Worm (Caenorhabditis elegans): ENCODE results near the gene mig-21.

DNA sequence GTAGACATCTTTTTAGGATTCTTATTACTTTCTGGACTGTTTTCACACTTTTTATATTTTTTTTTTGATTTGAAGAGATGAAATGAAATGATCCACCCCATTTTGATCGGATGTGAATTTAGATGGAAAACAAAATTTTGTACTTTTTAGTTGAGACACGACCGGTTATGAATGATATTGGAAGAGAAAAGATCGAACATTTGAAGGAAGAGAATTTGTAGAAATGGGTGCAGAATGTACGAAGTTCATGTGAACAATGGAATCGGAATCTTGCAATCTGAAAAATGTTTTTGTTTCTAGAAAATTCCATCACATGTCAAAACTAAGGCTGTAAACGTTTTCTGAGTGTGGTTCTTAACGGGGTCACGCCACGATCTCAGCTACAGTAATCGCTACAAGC lies 4.6 kb upstream of the mig-21 start, which contains the start of gene F01F1.14:
- TF ChIP-seq T23F11.4 (GFP tag; optimal IDR thresholded peaks at IDR 0.05), result no peak
- no peak for TF ChIP-seq ama-1 (optimal IDR thresholded peaks at IDR 0.05)
- TF ChIP-seq hlh-8 (tag; optimal IDR thresholded peaks at IDR 0.05), result no peak
- no peak for TF ChIP-seq F13H6.1 (tag; optimal IDR thresholded peaks at IDR 0.05)
- TF ChIP-seq tbx-2 (tag; optimal IDR thresholded peaks at IDR 0.05), result no peak
- no peak for TF ChIP-seq madf-2 (tag; optimal IDR thresholded peaks at IDR 0.05)
- TF ChIP-seq nfya-1 (tag; optimal IDR thresholded peaks at IDR 0.05), result no peak
- no peak for TF ChIP-seq rnt-1 (tag; optimal IDR thresholded peaks at IDR 0.05)
- no peak for TF ChIP-seq ets-4 (tag; optimal IDR thresholded peaks at IDR 0.05)
- TF ChIP-seq pha-4 (tag; optimal IDR thresholded peaks at IDR 0.05), result no peak
- no peak for TF ChIP-seq npax-4 (tag; optimal IDR thresholded peaks at IDR 0.05)
- no peak for TF ChIP-seq Y22D7AL.16 (tag; optimal IDR thresholded peaks at IDR 0.05)
- TF ChIP-seq pqm-1 (tag; optimal IDR thresholded peaks at IDR 0.05), result no peak
- TF ChIP-seq ceh-9 (tag; optimal IDR thresholded peaks at IDR 0.05), result no peak
